Worm (Caenorhabditis elegans) whole organism, L1 larva: ENCODE measurements around the gene Y22D7AL.7.

Source experiments
- C16A3.4 ChIP-seq: fragments of 150-350 bp; optimal IDR thresholded peaks from 2 replicates; lab custom pipeline; 2014; ENCODE audit warnings: missing biosample characterization, missing genetic modification characterization
- C34B4.2 ChIP-seq: sonication (generic microtip); optimal IDR thresholded peaks from 2 replicates; lab custom pipeline; 2017; ENCODE audit warnings: mild to moderate bottlenecking, missing genetic modification characterization, missing compliant biosample characterization
- Y116A8C.19 ChIP-seq: sonication (generic microtip); optimal IDR thresholded peaks from 2 replicates; lab custom pipeline; 2016; ENCODE audit warnings: missing compliant biosample characterization, missing genetic modification characterization, borderline replicate concordance
- aha-1 ChIP-seq: fragments of 150-350 bp; optimal IDR thresholded peaks from 2 replicates; lab custom pipeline; 2014; ENCODE audit warnings: missing biosample characterization, missing genetic modification characterization
- blmp-1 ChIP-seq: fragments of 150-350 bp; optimal IDR thresholded peaks from 2 replicates; lab custom pipeline; 2014; ENCODE audit warnings: missing biosample characterization, missing genetic modification characterization
- ceh-63 ChIP-seq: fragments of 200-800 bp; sonication (Bioruptor generic); optimal IDR thresholded peaks from 2 replicates; lab custom pipeline; 2018; ENCODE audit warnings: mild to moderate bottlenecking, missing genetic modification characterization, missing compliant biosample characterization
- ceh-8 ChIP-seq: fragments of 200-800 bp; sonication (Bioruptor generic); optimal IDR thresholded peaks from 2 replicates; lab custom pipeline; 2018; ENCODE audit warnings: mild to moderate bottlenecking, missing genetic modification characterization, moderate library complexity, missing compliant biosample characterization
- ces-1 ChIP-seq: fragments of 150-350 bp; optimal IDR thresholded peaks from 2 replicates; lab custom pipeline; 2014; ENCODE audit warnings: missing biosample characterization, missing genetic modification reagents, missing genetic modification characterization
- egl-13 ChIP-seq: sonication (generic microtip); optimal IDR thresholded peaks from 2 replicates; lab custom pipeline; 2016; ENCODE audit warnings: missing genotype, missing genetic modification reagents, missing genetic modification characterization, missing compliant biosample characterization
- egl-27 ChIP-seq, 2 experiments: fragments of 150-350 bp in 1 of 2; sonication (generic microtip); optimal IDR thresholded peaks; 3 replicates each; lab custom pipeline; 2017 to 2018; ENCODE audit warnings: missing biosample characterization in 2 of 2, missing genetic modification characterization in 2 of 2, missing genetic modification reagents in 2 of 2
- elt-2 ChIP-seq: sonication (generic microtip); optimal IDR thresholded peaks from 2 replicates; lab custom pipeline; 2016; ENCODE audit warnings: missing genetic modification characterization, mild to moderate bottlenecking, inconsistent platforms, missing compliant biosample characterization, missing genetic modification reagents
- fkh-4 ChIP-seq: sonication (generic microtip); optimal IDR thresholded peaks from 2 replicates; lab custom pipeline; 2016; ENCODE audit warnings: missing compliant biosample characterization, missing genetic modification characterization, borderline replicate concordance
- fkh-8 ChIP-seq: sonication (generic microtip); optimal IDR thresholded peaks from 2 replicates; lab custom pipeline; 2016; ENCODE audit warnings: mild to moderate bottlenecking, missing genetic modification characterization, missing compliant biosample characterization
- fos-1 ChIP-seq: fragments of 150-350 bp; optimal IDR thresholded peaks from 2 replicates; lab custom pipeline; 2014; ENCODE audit warnings: missing biosample characterization, missing genetic modification characterization
- grh-1 ChIP-seq: fragments of 200-800 bp; sonication (Bioruptor generic); IDR thresholded peaks from 2 replicates; pipeline ENCODE4 v1.3.6; 2022; ENCODE audit warnings: missing genetic modification reagents, missing genetic modification characterization, missing compliant biosample characterization
- hlh-17 ChIP-seq: fragments of 200-800 bp; sonication (Bioruptor generic); optimal IDR thresholded peaks from 2 replicates; lab custom pipeline; 2018; ENCODE audit warnings: missing genetic modification characterization, mild to moderate bottlenecking, missing compliant biosample characterization, moderate library complexity, borderline replicate concordance
- hpl-2 ChIP-seq: fragments of 150-350 bp; optimal IDR thresholded peaks from 2 replicates; lab custom pipeline; 2014; ENCODE audit warnings: missing biosample characterization, missing genetic modification reagents, missing genetic modification characterization
- irx-1 ChIP-seq: sonication (generic microtip); optimal IDR thresholded peaks from 2 replicates; lab custom pipeline; 2016; ENCODE audit warnings: missing genetic modification characterization, missing compliant biosample characterization
- isw-1 ChIP-seq: fragments of 200-800 bp; sonication (Bioruptor generic); IDR thresholded peaks from 2 replicates; pipeline ENCODE4 v1.3.6; 2022; ENCODE audit warnings: missing genetic modification characterization, missing compliant biosample characterization
- jun-1 ChIP-seq: fragments of 150-350 bp; optimal IDR thresholded peaks from 2 replicates; lab custom pipeline; 2014; ENCODE audit warnings: missing biosample characterization, missing genetic modification reagents, missing genetic modification characterization
- lin-35 ChIP-seq, 2 experiments: fragments of 150-350 bp; optimal IDR thresholded peaks; 2 replicates each; lab custom pipeline; 2014; ENCODE audit warnings: missing biosample characterization in 2 of 2, missing genetic modification characterization in 2 of 2, missing genetic modification reagents in 2 of 2
- lsy-2 ChIP-seq, 2 experiments: fragments of 150-350 bp; optimal IDR thresholded peaks; 2 replicates each; lab custom pipeline; 2014; ENCODE audit warnings: missing biosample characterization in 2 of 2, missing genetic modification characterization in 2 of 2
- mab-9 ChIP-seq: fragments of 200-800 bp; sonication (Bioruptor generic); IDR thresholded peaks from 2 replicates; pipeline ENCODE4 v1.3.6; 2022; ENCODE audit warnings: missing genetic modification reagents, missing genetic modification characterization, missing compliant biosample characterization
- mef-2 ChIP-seq: fragments of 150-350 bp; optimal IDR thresholded peaks from 2 replicates; lab custom pipeline; 2014; ENCODE audit warnings: missing biosample characterization, missing genetic modification characterization
- nhr-19 ChIP-seq: fragments of 200-800 bp; sonication (Bioruptor generic); conservative IDR thresholded peaks from 2 replicates; pipeline ENCODE4 v1.3.6; 2022; ENCODE audit warnings: missing genetic modification characterization, missing compliant biosample characterization
- nhr-237 ChIP-seq: fragments of 150-350 bp; optimal IDR thresholded peaks from 2 replicates; lab custom pipeline; 2014; ENCODE audit warnings: missing biosample characterization, missing genetic modification characterization
- nhr-28 ChIP-seq: fragments of 150-350 bp; optimal IDR thresholded peaks from 2 replicates; lab custom pipeline; 2014; ENCODE audit warnings: missing biosample characterization, missing genetic modification characterization
- nhr-47 ChIP-seq: sonication (generic microtip); optimal IDR thresholded peaks from 2 replicates; lab custom pipeline; 2016; ENCODE audit warnings: mild to moderate bottlenecking, missing genetic modification characterization, moderate library complexity, missing compliant biosample characterization
- nhr-71 ChIP-seq: sonication (generic microtip); optimal IDR thresholded peaks from 2 replicates; lab custom pipeline; 2016; ENCODE audit warnings: mild to moderate bottlenecking, missing genetic modification characterization, moderate library complexity, missing compliant biosample characterization
- nhr-76 ChIP-seq: sonication (generic microtip); optimal IDR thresholded peaks from 2 replicates; lab custom pipeline; 2017; ENCODE audit warnings: missing biosample characterization, missing genetic modification characterization
- nhr-77 ChIP-seq: fragments of 150-350 bp; optimal IDR thresholded peaks from 2 replicates; lab custom pipeline; 2014; ENCODE audit warnings: missing biosample characterization, missing genetic modification characterization
- nhr-84 ChIP-seq: sonication (generic microtip); optimal IDR thresholded peaks from 2 replicates; lab custom pipeline; 2017; ENCODE audit warnings: missing biosample characterization, missing genetic modification characterization
- nhr-90 ChIP-seq: sonication (generic microtip); optimal IDR thresholded peaks from 2 replicates; lab custom pipeline; 2016; ENCODE audit warnings: mild to moderate bottlenecking, missing genetic modification characterization, missing compliant biosample characterization; ENCODE audit not compliant: poor library complexity
- pag-3 ChIP-seq: sonication (generic microtip); optimal IDR thresholded peaks from 2 replicates; lab custom pipeline; 2017; ENCODE audit warnings: missing genetic modification characterization, mild to moderate bottlenecking, missing compliant biosample characterization, antibody characterized with exemption, borderline replicate concordance; ENCODE audit not compliant: insufficient read depth
- pax-3 ChIP-seq: fragments of 200-800 bp; sonication (Bioruptor generic); optimal IDR thresholded peaks from 2 replicates; lab custom pipeline; 2018; ENCODE audit warnings: mild to moderate bottlenecking, missing genetic modification characterization, moderate library complexity, missing compliant biosample characterization
- rnt-1 ChIP-seq: sonication (generic microtip); optimal IDR thresholded peaks from 2 replicates; lab custom pipeline; 2016; ENCODE audit warnings: mild to moderate bottlenecking, missing genetic modification characterization, moderate library complexity, missing compliant biosample characterization
- skn-1 ChIP-seq: fragments of 150-350 bp; optimal IDR thresholded peaks from 2 replicates; lab custom pipeline; 2014; ENCODE audit warnings: missing biosample characterization, missing genetic modification characterization
- snu-23 ChIP-seq: sonication (generic microtip); optimal IDR thresholded peaks from 2 replicates; lab custom pipeline; 2016; ENCODE audit warnings: missing genetic modification characterization, missing compliant biosample characterization
- sox-4 ChIP-seq: sonication (generic microtip); optimal IDR thresholded peaks from 2 replicates; lab custom pipeline; 2016; ENCODE audit warnings: missing genetic modification characterization, missing compliant biosample characterization
- sup-37 ChIP-seq: fragments of 200-800 bp; sonication (Bioruptor generic); optimal IDR thresholded peaks from 2 replicates; lab custom pipeline; 2018; ENCODE audit warnings: mild to moderate bottlenecking, missing genetic modification characterization, missing compliant biosample characterization
- swsn-7 ChIP-seq: sonication (generic microtip); optimal IDR thresholded peaks from 2 replicates; lab custom pipeline; 2016; ENCODE audit warnings: missing genetic modification characterization, missing compliant biosample characterization
- unc-130 ChIP-seq: fragments of 150-350 bp; optimal IDR thresholded peaks from 2 replicates; lab custom pipeline; 2017; ENCODE audit warnings: missing biosample characterization, missing genetic modification characterization, inconsistent platforms
- unc-30 ChIP-seq: sonication (generic microtip); optimal IDR thresholded peaks from 2 replicates; lab custom pipeline; 2017; ENCODE audit warnings: missing biosample characterization, missing genetic modification characterization
- unc-62 ChIP-seq: fragments of 150-350 bp; optimal IDR thresholded peaks from 2 replicates; lab custom pipeline; 2014; ENCODE audit warnings: missing biosample characterization, missing genetic modification reagents, missing genetic modification characterization
- unc-86 ChIP-seq: sonication (generic microtip); optimal IDR thresholded peaks from 2 replicates; lab custom pipeline; 2016; ENCODE audit warnings: missing genetic modification characterization, missing compliant biosample characterization
- vab-15 ChIP-seq: sonication (generic microtip); optimal IDR thresholded peaks from 2 replicates; lab custom pipeline; 2017; ENCODE audit warnings: missing genotype, mild to moderate bottlenecking, missing genetic modification characterization, missing compliant biosample characterization
- xbp-1 ChIP-seq: sonication (generic microtip); optimal IDR thresholded peaks from 2 replicates; lab custom pipeline; 2016; ENCODE audit warnings: missing genetic modification characterization, missing compliant biosample characterization
- ztf-11 ChIP-seq, 2 experiments: sonication (generic microtip); optimal IDR thresholded peaks; 2 replicates each; lab custom pipeline; 2016 to 2017; ENCODE audit warnings: missing genetic modification characterization in 2 of 2, missing biosample characterization in 1 of 2, missing compliant biosample characterization in 1 of 2
- ztf-4 ChIP-seq: fragments of 150-350 bp; optimal IDR thresholded peaks from 2 replicates; lab custom pipeline; 2014; ENCODE audit warnings: missing biosample characterization, missing genetic modification characterization

Y22D7AL.7 gene

ce11 chrIII:1601464-1602169, 25.1 kb downstream of the Y22D7AL.7 start (continued):
- peak; percentile 14 for TF ChIP-seq xbp-1 (tag; lab: Kevin White, UChicago)
- no peak for TF ChIP-seq aha-1 (tag; lab: Kevin White, UChicago)
- peak; percentile 43 for TF ChIP-seq nhr-90 (tag; lab: Kevin White, UChicago)
- TF ChIP-seq jun-1 (tag; lab: Kevin White, UChicago) = no peak
- peak; percentile 34 for TF ChIP-seq elt-2 (tag; lab: Kevin White, UChicago)
- no peak for TF ChIP-seq mab-9 (GFP tag; lab: Robert Waterston, UW)
- TF ChIP-seq ceh-8 (GFP tag; lab: Kevin White, UChicago) = no peak
- TF ChIP-seq grh-1 (GFP tag; lab: Robert Waterston, UW) = no peak
- TF ChIP-seq irx-1 = peak; percentile 35
- peak; percentile 58 for TF ChIP-seq nhr-47 (tag; lab: Kevin White, UChicago)
- TF ChIP-seq ztf-11 (tag; optimal IDR thresholded peaks at IDR 0.05; lab: Kevin White, UChicago) = peak in 1 of 2 experiments; percentile 26
- no peak for TF ChIP-seq fkh-4
- no peak for TF ChIP-seq unc-62 (GFP tag; lab: Kevin White, UChicago)
- no peak for TF ChIP-seq nhr-237

- peak; percentile 23 for TF ChIP-seq nhr-71
- no peak for TF ChIP-seq mab-9 (GFP tag; lab: Robert Waterston, UW)
- TF ChIP-seq Y116A8C.19 (tag; lab: Kevin White, UChicago) = no peak
- no peak for TF ChIP-seq irx-1
- TF ChIP-seq C16A3.4 (tag; lab: Kevin White, UChicago) = no peak
- TF ChIP-seq unc-86 (tag; lab: Kevin White, UChicago) = no peak
- TF ChIP-seq hlh-17 (GFP tag; lab: Kevin White, UChicago) = no peak
- TF ChIP-seq grh-1 (GFP tag; lab: Robert Waterston, UW) = no peak
- TF ChIP-seq lsy-2 (tag; optimal IDR thresholded peaks at IDR 0.05; lab: Kevin White, UChicago) = no peak
- no peak for TF ChIP-seq nhr-28
- TF ChIP-seq skn-1 (tag; lab: Kevin White, UChicago) = no peak
- no peak for TF ChIP-seq ztf-4 (tag; lab: Kevin White, UChicago)
- TF ChIP-seq isw-1 (GFP tag; lab: Robert Waterston, UW) = no peak
- TF ChIP-seq sox-4 (tag; lab: Kevin White, UChicago) = no peak
- TF ChIP-seq nhr-19 (GFP tag; lab: Robert Waterston, UW) = no peak
- no peak for TF ChIP-seq hpl-2 (GFP tag; lab: Kevin White, UChicago)
- no peak for TF ChIP-seq fkh-8
- no peak for TF ChIP-seq ztf-11 (tag; optimal IDR thresholded peaks at IDR 0.05; lab: Kevin White, UChicago)
- no peak for TF ChIP-seq unc-130 (tag; lab: Kevin White, UChicago)
- no peak for TF ChIP-seq snu-23
- TF ChIP-seq aha-1 (tag; lab: Kevin White, UChicago) = no peak
- TF ChIP-seq swsn-7 (tag; lab: Kevin White, UChicago) = no peak
- no peak for TF ChIP-seq pag-3 (tag; lab: Kevin White, UChicago)
- TF ChIP-seq nhr-90 (tag; lab: Kevin White, UChicago) = peak; percentile 33
- no peak for TF ChIP-seq egl-13 (tag; lab: Kevin White, UChicago)
- peak; percentile 23 for TF ChIP-seq fos-1 (tag; lab: Kevin White, UChicago)
- no peak for TF ChIP-seq mef-2 (tag; lab: Kevin White, UChicago)
- TF ChIP-seq rnt-1 (tag; lab: Kevin White, UChicago) = no peak
- no peak for TF ChIP-seq pax-3 (tag; lab: Kevin White, UChicago)
- TF ChIP-seq nhr-76 = no peak
- TF ChIP-seq ceh-63 (GFP tag; lab: Kevin White, UChicago) = no peak
- peak in 1 of 2 experiments; percentile 44 for TF ChIP-seq lin-35 (GFP tag; optimal IDR thresholded peaks at IDR 0.05; lab: Kevin White, UChicago)
- no peak for TF ChIP-seq vab-15
- TF ChIP-seq ces-1 (GFP tag; lab: Kevin White, UChicago) = no peak
- no peak for TF ChIP-seq nhr-84 (tag; lab: Kevin White, UChicago)
- TF ChIP-seq blmp-1 (tag; lab: Kevin White, UChicago) = peak; percentile 47
- TF ChIP-seq nhr-77 (tag; lab: Kevin White, UChicago) = no peak
- no peak for TF ChIP-seq C34B4.2 (tag; lab: Kevin White, UChicago)
- TF ChIP-seq jun-1 (tag; lab: Kevin White, UChicago) = peak; percentile 29
- TF ChIP-seq sup-37 (GFP tag; lab: Kevin White, UChicago) = no peak
- TF ChIP-seq unc-30 = no peak
- no peak for TF ChIP-seq egl-27 (tag; optimal IDR thresholded peaks at IDR 0.05; lab: Kevin White, UChicago)
Observed at ce11 chrIII:1602682-1603081, 26.1 kb downstream of the Y22D7AL.7 start.
